Worm (Caenorhabditis elegans): ENCODE measurements around the gene gpa-8.

gpa-8 gene

DNA sequence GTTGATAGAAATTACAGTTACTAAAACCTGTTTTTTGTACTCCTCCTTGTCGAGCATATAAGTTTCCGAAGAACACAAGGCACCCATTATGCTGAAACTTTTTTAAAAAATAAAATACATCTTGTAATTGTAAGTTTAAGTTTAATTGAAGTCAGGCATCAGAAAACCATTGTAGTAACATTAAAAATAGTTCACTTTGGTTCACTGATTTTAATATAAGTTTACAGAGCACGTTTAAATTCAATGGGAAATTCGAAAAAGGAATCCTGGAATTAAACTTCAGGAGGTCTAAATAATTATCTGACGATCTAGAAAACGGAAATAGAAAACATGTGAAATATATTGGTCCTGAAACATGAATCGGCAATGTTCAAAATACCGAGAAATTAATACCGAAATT, at the start of gene gpa-8:
Gene gpa-8, minus strand, starts transcription at position 101 of the 400 bp plus-strand sequence.
- TF ChIP-seq unc-62 (GFP tag; optimal IDR thresholded peaks at IDR 0.05): no peak

ce11 chrV:12683205-12683604, 42.9 kb upstream of the gpa-8 start:
- no peak for TF ChIP-seq unc-62 (GFP tag; optimal IDR thresholded peaks at IDR 0.05)

ce11 chrV:12679807-12680206, 39.5 kb upstream of the gpa-8 start, which contains the start of gene frpr-15:
frpr-15 (plus strand) TSS chrV:12680107.
- no peak for TF ChIP-seq unc-62 (GFP tag; optimal IDR thresholded peaks at IDR 0.05)

DNA sequence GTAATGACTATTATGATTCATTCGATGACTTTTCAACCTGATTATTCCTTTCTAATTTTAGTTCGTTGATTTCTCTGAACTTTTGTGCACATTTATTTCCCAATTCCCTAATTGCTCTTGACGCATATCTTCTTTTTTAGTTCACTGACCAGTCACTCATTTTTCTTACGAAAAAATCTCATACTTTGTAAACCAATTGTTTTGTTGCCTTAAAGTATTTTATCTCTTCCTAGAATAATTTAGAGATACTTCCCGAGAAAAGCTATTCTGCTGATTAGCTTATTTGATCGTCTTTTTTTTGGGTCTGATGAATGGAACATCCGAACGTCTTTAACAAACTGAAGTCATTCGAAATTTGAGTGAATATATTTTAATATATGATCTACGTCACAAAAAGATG, 39.0 kb upstream of the gpa-8 start:
- TF ChIP-seq unc-62 (GFP tag; optimal IDR thresholded peaks at IDR 0.05): no peak

- no peak for TF ChIP-seq unc-62 (GFP tag; optimal IDR thresholded peaks at IDR 0.05)
Observed at ce11 chrV:12676299-12676698, 36.0 kb upstream of the gpa-8 start.

DNA sequence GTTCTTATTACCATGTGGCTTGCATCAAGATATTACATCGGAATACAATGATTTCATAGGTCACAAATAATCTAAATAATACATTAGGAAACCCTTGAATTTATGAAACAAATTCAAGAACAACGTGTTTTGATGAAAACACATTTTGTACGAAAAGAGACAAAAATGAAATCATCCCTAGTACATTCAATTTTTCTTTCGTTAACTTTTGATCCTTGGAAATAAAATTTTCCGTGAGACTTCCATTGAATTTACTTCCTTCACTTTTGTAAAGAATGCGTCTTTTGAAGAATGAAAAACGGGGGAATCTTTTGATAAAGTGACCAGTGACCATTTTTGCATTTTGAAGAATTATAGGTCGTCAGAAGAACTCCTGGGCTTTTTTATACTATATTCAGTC, 33.5 kb upstream of the gpa-8 start:
- TF ChIP-seq unc-62 (GFP tag; optimal IDR thresholded peaks at IDR 0.05): no peak

ce11 chrV:12670607-12671006, 30.3 kb upstream of the gpa-8 start, which contains the start of gene srx-116:
srx-116 (plus strand) TSS chrV:12670907.
- no peak for TF ChIP-seq unc-62 (GFP tag; optimal IDR thresholded peaks at IDR 0.05)

ce11 chrV:12667926-12668325, 27.6 kb upstream of the gpa-8 start, which contains the start of gene W05B10.4:
W05B10.4 (plus strand) TSS chrV:12668226.
- no peak for TF ChIP-seq unc-62 (GFP tag; optimal IDR thresholded peaks at IDR 0.05)

- no peak for TF ChIP-seq unc-62 (GFP tag; optimal IDR thresholded peaks at IDR 0.05)
Observed at ce11 chrV:12667397-12667796, 27.1 kb upstream of the gpa-8 start.

ce11 chrV:12663386-12663785, 23.1 kb upstream of the gpa-8 start:
- TF ChIP-seq unc-62 (GFP tag; optimal IDR thresholded peaks at IDR 0.05): no peak

DNA sequence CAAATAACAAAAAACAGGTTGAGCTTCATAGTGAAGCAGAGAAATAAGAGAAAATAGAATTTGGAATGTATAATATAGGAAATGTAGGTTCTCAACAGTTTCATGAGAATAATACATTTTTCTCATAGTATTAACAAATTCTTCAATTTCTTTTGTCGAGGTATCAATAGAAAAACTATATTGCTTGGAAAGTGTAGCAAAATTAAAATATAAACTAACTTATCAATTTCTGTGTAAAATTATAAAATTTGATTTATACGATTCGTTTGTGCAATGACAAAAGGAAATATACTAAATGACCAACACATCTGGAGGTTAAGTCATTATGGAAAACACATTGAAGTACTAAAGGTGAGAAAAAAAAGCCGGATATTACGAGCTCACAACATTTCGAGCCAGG, 21.3 kb upstream of the gpa-8 start, which contains the start of gene W05B10.3:
Gene W05B10.3, minus strand, starts transcription at position 101 of the 400 bp plus-strand sequence.
- TF ChIP-seq unc-62 (GFP tag; optimal IDR thresholded peaks at IDR 0.05): no peak

ce11 chrV:12660280-12660818, 20.1 kb upstream of the gpa-8 start, which contains the start of gene his-74:
his-74 (minus strand) TSS chrV:12660330.
- no peak for TF ChIP-seq unc-62 (GFP tag; optimal IDR thresholded peaks at IDR 0.05)

DNA sequence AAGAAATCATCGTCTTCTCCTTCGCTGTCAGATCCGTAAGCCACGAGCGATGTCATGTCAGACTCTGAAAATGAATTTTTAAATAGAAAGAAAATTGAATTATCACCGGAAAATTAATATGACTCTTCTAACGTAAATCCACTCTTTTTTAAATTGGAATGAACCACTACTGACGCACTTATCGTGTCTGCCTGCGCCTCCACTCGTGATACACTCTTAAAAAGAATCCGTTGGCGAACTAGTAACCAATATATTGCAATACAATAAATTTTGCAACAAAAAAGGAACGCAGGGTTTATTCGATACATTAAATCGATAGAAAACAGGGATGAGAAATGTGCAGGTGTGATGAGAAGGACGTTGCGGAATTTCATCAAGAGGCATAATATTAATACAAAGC, 19.1 kb upstream of the gpa-8 start, which contains the start of gene ccch-3:
Gene ccch-3, minus strand, starts transcription at position 262 of the 400 bp plus-strand sequence.
- no peak for TF ChIP-seq unc-62 (GFP tag; optimal IDR thresholded peaks at IDR 0.05)

DNA sequence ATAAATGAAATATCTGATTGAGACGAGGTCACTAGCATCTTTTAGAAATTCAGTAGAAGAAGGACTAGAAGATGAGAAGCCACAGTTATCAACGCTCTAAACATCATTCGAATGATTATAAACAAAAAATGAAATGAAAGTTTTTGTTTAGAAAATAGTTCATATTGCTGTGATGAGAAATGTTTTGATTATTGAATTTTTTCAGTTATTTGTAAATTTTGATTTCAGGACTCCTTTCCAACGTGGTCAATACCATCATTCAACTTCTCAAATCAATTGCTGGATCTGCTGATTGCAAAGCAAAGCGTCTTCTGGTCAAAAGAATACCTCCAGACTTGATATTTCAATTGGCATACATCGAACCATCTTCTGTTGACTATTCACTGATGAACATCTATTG, 17.9 kb upstream of the gpa-8 start, which contains the start of gene W05B10.6:
Gene W05B10.6, minus strand, starts transcription at position 101 of the 400 bp plus-strand sequence.
- no peak for TF ChIP-seq unc-62 (GFP tag; optimal IDR thresholded peaks at IDR 0.05)

DNA sequence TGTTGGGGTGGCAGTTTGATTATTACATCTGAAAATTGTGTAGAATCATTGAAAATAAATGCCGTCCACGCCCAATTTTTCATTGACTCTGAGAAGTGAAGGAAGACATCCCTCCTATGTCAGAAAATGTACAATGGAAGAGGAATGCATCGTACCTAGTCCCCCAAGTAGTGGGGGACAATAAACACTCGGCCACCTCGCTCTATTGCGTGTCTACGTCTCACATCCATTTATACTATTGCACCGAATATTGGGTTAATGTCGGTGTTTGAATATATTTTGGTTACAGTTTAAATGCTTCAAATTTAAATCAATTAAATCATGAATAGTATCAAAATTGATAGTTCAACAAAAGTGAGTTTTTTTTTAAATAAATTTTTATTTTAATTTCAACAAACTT, 9.4 kb upstream of the gpa-8 start, which contains the start of gene lin-25:
Gene lin-25, plus strand, starts transcription at position 290 of the 400 bp plus-strand sequence.
- no peak for TF ChIP-seq unc-62 (GFP tag; optimal IDR thresholded peaks at IDR 0.05)

DNA sequence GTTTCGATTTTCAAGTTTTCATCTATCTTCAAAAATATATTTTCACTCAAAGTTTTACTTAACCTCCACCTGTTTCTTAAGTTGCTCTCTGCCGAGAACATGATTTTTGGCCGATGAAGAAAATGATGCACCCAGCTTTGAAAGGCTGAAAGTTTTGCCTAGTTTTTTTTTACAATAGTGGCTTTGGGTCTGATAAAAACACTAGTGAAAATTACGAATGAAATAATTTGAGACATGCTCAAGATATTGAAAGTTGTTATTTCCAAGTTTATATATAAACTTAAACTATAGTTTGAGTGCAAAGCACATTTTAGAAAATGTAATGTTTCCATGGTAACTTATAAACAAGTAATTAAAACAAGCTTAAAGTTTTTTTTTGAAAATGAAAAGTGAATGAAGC, 8.9 kb upstream of the gpa-8 start, which contains the start of gene gpa-9:
Gene gpa-9, minus strand, starts transcription at position 101 of the 400 bp plus-strand sequence.
- TF ChIP-seq unc-62 (GFP tag; optimal IDR thresholded peaks at IDR 0.05): no peak

DNA sequence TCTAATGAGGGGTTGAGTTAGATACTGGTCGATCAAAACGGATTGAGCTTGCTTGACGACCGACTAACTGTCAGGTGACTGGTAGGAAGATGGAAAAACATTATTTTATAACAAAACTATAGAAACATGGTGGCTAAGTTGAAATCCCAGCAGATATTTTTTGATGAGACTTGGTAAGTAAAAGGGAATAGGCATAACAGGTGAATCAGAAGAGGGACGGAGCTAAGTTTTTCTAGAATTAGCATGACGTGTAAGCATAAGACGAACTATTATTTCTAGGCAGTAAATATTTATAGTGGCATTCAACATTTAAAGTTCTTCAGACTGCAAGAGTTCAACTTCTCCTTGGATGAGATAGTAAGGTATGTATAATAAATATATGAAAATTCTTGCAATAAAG, 4.2 kb upstream of the gpa-8 start, which contains the start of gene F56H9.8:
Gene F56H9.8, plus strand, starts transcription at position 301 of the 400 bp plus-strand sequence.
- no peak for TF ChIP-seq unc-62 (GFP tag; optimal IDR thresholded peaks at IDR 0.05)
